Fruit fly (Drosophila melanogaster) whole organism, adult: Measurements from ENCODE around the gene Eato.

Experiments
- CG11617 ChIP-seq: fragments of 200-800 bp; sonication (Bioruptor generic); optimal IDR thresholded peaks from 2 replicates; lab custom pipeline; 2017; ENCODE audit warnings: mild to moderate bottlenecking, missing biosample characterization, missing genetic modification reagents, missing genetic modification characterization
- CG12768 ChIP-seq: fragments of 200-800 bp; sonication (Bioruptor generic); optimal IDR thresholded peaks from 2 replicates; lab custom pipeline; 2017; ENCODE audit warnings: missing biosample characterization, missing genetic modification characterization, mild to moderate bottlenecking, moderate library complexity, missing genetic modification reagents
- CG14711 ChIP-seq: fragments of 200-800 bp; sonication (Bioruptor generic); optimal IDR thresholded peaks from 2 replicates; lab custom pipeline; 2018; ENCODE audit warnings: missing biosample characterization, mild to moderate bottlenecking, missing genetic modification characterization, moderate library complexity
- CG1620 ChIP-seq: fragments of 200-800 bp; sonication (Bioruptor generic); optimal IDR thresholded peaks from 2 replicates; lab custom pipeline; 2016; ENCODE audit warnings: missing biosample characterization, missing genetic modification characterization
- CG33017 ChIP-seq: fragments of 200-800 bp; sonication (Bioruptor generic); optimal IDR thresholded peaks from 2 replicates; lab custom pipeline; 2018; ENCODE audit warnings: missing biosample characterization, mild to moderate bottlenecking, missing genetic modification characterization, moderate library complexity
- CG5204 ChIP-seq: fragments of 200-800 bp; sonication (Bioruptor generic); optimal IDR thresholded peaks from 2 replicates; lab custom pipeline; 2016; ENCODE audit warnings: missing biosample characterization, missing genetic modification characterization
- CG7045 ChIP-seq: fragments of 200-800 bp; sonication (Bioruptor generic); optimal IDR thresholded peaks from 2 replicates; lab custom pipeline; 2017; ENCODE audit warnings: missing biosample characterization, mild to moderate bottlenecking, missing genetic modification characterization
- CG7101 ChIP-seq: fragments of 200-800 bp; sonication (Bioruptor generic); optimal IDR thresholded peaks from 2 replicates; lab custom pipeline; 2018; ENCODE audit warnings: missing biosample characterization, mild to moderate bottlenecking, missing genetic modification characterization, moderate library complexity
- Clk ChIP-seq: fragments of 200-800 bp; sonication (Bioruptor generic); optimal IDR thresholded peaks from 2 replicates; lab custom pipeline; 2017; ENCODE audit warnings: missing biosample characterization, missing genetic modification characterization
- Crg-1 ChIP-seq: fragments of 200-800 bp; sonication (Bioruptor generic); optimal IDR thresholded peaks from 2 replicates; lab custom pipeline; 2016; ENCODE audit warnings: missing biosample characterization, missing genetic modification characterization
- Hr96 ChIP-seq: fragments of 200-800 bp; sonication (Bioruptor generic); optimal IDR thresholded peaks from 2 replicates; lab custom pipeline; 2016; ENCODE audit warnings: missing biosample characterization, missing genetic modification characterization
- Mnt ChIP-seq: fragments of 200-800 bp; sonication (Bioruptor generic); optimal IDR thresholded peaks from 2 replicates; lab custom pipeline; 2016; ENCODE audit warnings: missing biosample characterization, mild to moderate bottlenecking, missing genetic modification characterization
- bab1 ChIP-seq: fragments of 200-800 bp; sonication (Bioruptor generic); optimal IDR thresholded peaks from 3 replicates; lab custom pipeline; 2019; ENCODE audit warnings: missing biosample characterization, mild to moderate bottlenecking, missing genetic modification characterization, moderate library complexity
- cic ChIP-seq: fragments of 200-800 bp; sonication (Bioruptor generic); optimal IDR thresholded peaks from 2 replicates; lab custom pipeline; 2017; ENCODE audit warnings: missing biosample characterization, mild to moderate bottlenecking, missing genetic modification characterization, moderate library complexity
- cnc ChIP-seq, 2 experiments: fragments of >200 bp; optimal IDR thresholded peaks; 2 replicates each; lab custom pipeline; 2017
- kay ChIP-seq: fragments of 200-800 bp; sonication (Bioruptor generic); peaks from one replicate; lab custom pipeline; 2016; ENCODE audit warnings: missing biosample characterization, missing genetic modification characterization, borderline replicate concordance
- ovo ChIP-seq: fragments of 200-800 bp; sonication (Bioruptor generic); optimal IDR thresholded peaks from 2 replicates; lab custom pipeline; 2016; ENCODE audit warnings: missing biosample characterization, missing genetic modification characterization
- pad ChIP-seq: fragments of 200-800 bp; sonication (Bioruptor generic); optimal IDR thresholded peaks from 3 replicates; lab custom pipeline; 2017; ENCODE audit warnings: missing biosample characterization, missing genetic modification characterization, mild to moderate bottlenecking, moderate library complexity, missing genetic modification reagents
- tj ChIP-seq: fragments of 200-800 bp; sonication (Bioruptor generic); optimal IDR thresholded peaks from 3 replicates; lab custom pipeline; 2017; ENCODE audit warnings: missing biosample characterization, mild to moderate bottlenecking, missing genetic modification characterization, moderate library complexity
- toe ChIP-seq: fragments of 200-800 bp; sonication (Bioruptor generic); optimal IDR thresholded peaks from 2 replicates; lab custom pipeline; 2016; ENCODE audit warnings: missing biosample characterization, missing genetic modification characterization

The Eato gene

DNA sequence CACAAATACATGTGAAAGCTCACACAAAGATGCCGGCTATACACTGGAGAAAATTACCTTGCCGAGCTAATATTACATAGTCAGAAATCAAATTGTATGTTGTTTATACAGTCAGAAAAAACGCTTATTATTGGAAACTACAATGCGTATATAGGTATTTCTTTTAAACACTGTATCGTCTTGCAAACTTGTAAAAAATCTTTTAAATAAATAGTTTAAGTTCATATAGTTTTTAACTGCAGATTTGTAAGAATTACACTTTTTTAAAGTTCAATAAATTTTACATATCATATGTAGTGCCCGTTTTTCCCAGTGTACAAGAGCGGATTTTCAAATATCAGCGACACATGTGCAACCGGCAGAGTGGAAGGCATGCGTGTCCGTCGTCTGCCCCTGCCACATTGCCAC, 55.9 kb downstream of the Eato start:
- peak; percentile 81 for TF ChIP-seq kay (GFP tag; lab: Kevin White, UChicago)
- no peak for TF ChIP-seq Crg-1 (GFP tag; lab: Kevin White, UChicago)
- TF ChIP-seq pad (GFP tag; lab: Kevin White, UChicago), result no peak
- peak; percentile 31 for TF ChIP-seq CG7101
- TF ChIP-seq Clk (GFP tag; lab: Kevin White, UChicago), result no peak
- no peak for TF ChIP-seq Mnt (GFP tag; lab: Kevin White, UChicago)
- TF ChIP-seq bab1 (GFP tag; lab: Kevin White, UChicago), result peak; percentile 68
- peak; percentile 2 for TF ChIP-seq Hr96 (GFP tag; lab: Kevin White, UChicago)
- no peak for TF ChIP-seq ovo (GFP tag; lab: Kevin White, UChicago)
- TF ChIP-seq CG7045 (GFP tag; lab: Kevin White, UChicago), result peak; percentile 31
- TF ChIP-seq cnc (optimal IDR thresholded peaks at IDR 0.05; lab: Kevin White, UChicago), result no peak
- peak; percentile 40 for TF ChIP-seq CG14711 (tag; lab: Kevin White, UChicago)
- peak; percentile 22 for TF ChIP-seq CG1620 (GFP tag; lab: Kevin White, UChicago)
- TF ChIP-seq CG12768 (GFP tag; lab: Kevin White, UChicago), result no peak
- peak; percentile 29 for TF ChIP-seq CG33017 (tag; lab: Kevin White, UChicago)
- TF ChIP-seq tj, result no peak
- TF ChIP-seq toe (GFP tag; lab: Kevin White, UChicago), result peak; percentile 8
- no peak for TF ChIP-seq cic (GFP tag; lab: Kevin White, UChicago)
- peak; percentile 38 for TF ChIP-seq CG5204 (GFP tag; lab: Kevin White, UChicago)
- TF ChIP-seq CG11617 (GFP tag; lab: Kevin White, UChicago), result peak; percentile 37
